Fruit fly (Drosophila melanogaster) whole organism, embryonic: Measurements from ENCODE around the gene Syp.

ENCODE experiments used
- Adf1 ChIP-seq: fragments of 200-800 bp; sonication (Bioruptor generic); IDR thresholded peaks from 2 replicates; pipeline ENCODE4 v1.3.6; 2022; ENCODE audit warnings: missing biosample characterization, missing genetic modification characterization
- Atf6 ChIP-seq: fragments of 200-800 bp; sonication (Bioruptor generic); IDR thresholded peaks from 2 replicates; pipeline ENCODE4 v1.3.6; 2022; ENCODE audit warnings: missing biosample characterization, missing genetic modification characterization
- BEAF-32 ChIP-seq: fragments of 200-800 bp; sonication (Bioruptor generic); optimal IDR thresholded peaks from 3 replicates; lab custom pipeline; 2017; ENCODE audit warnings: missing biosample characterization, missing genetic modification characterization, mild to moderate bottlenecking, moderate library complexity, missing genetic modification reagents
- CG10565 ChIP-seq: fragments of 200-800 bp; sonication (Bioruptor generic); optimal IDR thresholded peaks from 3 replicates; lab custom pipeline; 2016; ENCODE audit warnings: missing biosample characterization, mild to moderate bottlenecking, missing genetic modification characterization
- CG11695 ChIP-seq: fragments of 200-800 bp; sonication (Bioruptor generic); IDR thresholded peaks from 3 replicates; pipeline ENCODE4 v1.3.6; 2022; ENCODE audit warnings: missing biosample characterization, missing genetic modification characterization
- CG13287 ChIP-seq: fragments of 200-800 bp; sonication (Bioruptor generic); IDR thresholded peaks from 2 replicates; pipeline ENCODE4 v1.3.6; 2022; ENCODE audit warnings: missing biosample characterization, missing genetic modification characterization; ENCODE audit not compliant: partially characterized antibody
- CG16779 ChIP-seq: fragments of 200-800 bp; sonication (Bioruptor generic); IDR thresholded peaks from 2 replicates; pipeline ENCODE4 v1.3.6; 2022; ENCODE audit warnings: missing biosample characterization, missing genetic modification characterization
- CG17359 ChIP-seq: fragments of 200-800 bp; sonication (Bioruptor generic); optimal IDR thresholded peaks from 3 replicates; lab custom pipeline; 2018; ENCODE audit warnings: missing biosample characterization, mild to moderate bottlenecking, missing genetic modification characterization, moderate library complexity
- CG18476 ChIP-seq: fragments of 200-800 bp; sonication (Bioruptor generic); optimal IDR thresholded peaks from 2 replicates; lab custom pipeline; 2016; ENCODE audit warnings: missing biosample characterization, mild to moderate bottlenecking, missing genetic modification characterization
- CG18619 ChIP-seq: fragments of 200-800 bp; sonication (Bioruptor generic); optimal IDR thresholded peaks from 3 replicates; lab custom pipeline; 2017; ENCODE audit warnings: missing biosample characterization, mild to moderate bottlenecking, missing genetic modification characterization
- CG18764 ChIP-seq: fragments of 200-800 bp; sonication (Bioruptor generic); optimal IDR thresholded peaks from 3 replicates; lab custom pipeline; 2016; ENCODE audit warnings: missing biosample characterization, missing genetic modification characterization
- CG2116 ChIP-seq: fragments of 200-800 bp; sonication (Bioruptor generic); optimal IDR thresholded peaks from 3 replicates; lab custom pipeline; 2018; ENCODE audit warnings: missing biosample characterization, mild to moderate bottlenecking, missing genetic modification characterization
- CG30403 ChIP-seq: fragments of 200-800 bp; sonication (Bioruptor generic); optimal IDR thresholded peaks from 3 replicates; lab custom pipeline; 2016; ENCODE audit warnings: missing biosample characterization, missing genetic modification characterization
- CG31441 ChIP-seq: fragments of 200-800 bp; sonication (Bioruptor generic); IDR thresholded peaks from 2 replicates; pipeline ENCODE4 v1.3.6; 2022; ENCODE audit warnings: missing biosample characterization, missing genetic modification characterization
- CG4820 ChIP-seq: fragments of 200-800 bp; sonication (Bioruptor generic); optimal IDR thresholded peaks from 3 replicates; lab custom pipeline; 2016; ENCODE audit warnings: missing biosample characterization, missing genetic modification characterization
- CG5953 ChIP-seq: fragments of 200-800 bp; sonication (Bioruptor generic); IDR thresholded peaks from 2 replicates; pipeline ENCODE4 v1.3.6; 2022; ENCODE audit warnings: missing biosample characterization, missing genetic modification characterization
- CG9817 ChIP-seq: fragments of 200-800 bp; sonication (Bioruptor generic); optimal IDR thresholded peaks from 2 replicates; lab custom pipeline; 2018; ENCODE audit warnings: missing biosample characterization, mild to moderate bottlenecking, missing genetic modification characterization, moderate library complexity
- CG9876 ChIP-seq: fragments of 200-800 bp; sonication (Bioruptor generic); optimal IDR thresholded peaks from 2 replicates; lab custom pipeline; 2016; ENCODE audit warnings: missing biosample characterization, missing genetic modification characterization
- Doc3 ChIP-seq: fragments of 200-800 bp; sonication (Bioruptor generic); IDR thresholded peaks from 3 replicates; pipeline ENCODE4 v1.3.6; 2022; ENCODE audit warnings: missing biosample characterization, missing genetic modification characterization; ENCODE audit not compliant: partially characterized antibody
- Dp ChIP-seq: fragments of 200-800 bp; sonication (Bioruptor generic); optimal IDR thresholded peaks from 2 replicates; lab custom pipeline; 2018; ENCODE audit warnings: missing biosample characterization, mild to moderate bottlenecking, missing genetic modification characterization, moderate library complexity
- Fer2 ChIP-seq: fragments of 200-800 bp; sonication (Bioruptor generic); optimal IDR thresholded peaks from 2 replicates; lab custom pipeline; 2018; ENCODE audit warnings: missing biosample characterization, mild to moderate bottlenecking, missing genetic modification characterization, moderate library complexity
- Fer3 ChIP-seq: fragments of 200-800 bp; sonication (Bioruptor generic); optimal IDR thresholded peaks from 2 replicates; lab custom pipeline; 2018; ENCODE audit warnings: missing biosample characterization, mild to moderate bottlenecking, missing genetic modification characterization, moderate library complexity
- Sry-β ChIP-seq: fragments of 200-800 bp; sonication (Bioruptor generic); optimal IDR thresholded peaks from 2 replicates; lab custom pipeline; 2018; ENCODE audit warnings: missing biosample characterization, mild to moderate bottlenecking, missing genetic modification characterization, moderate library complexity
- Sry-δ ChIP-seq: fragments of 200-800 bp; sonication (Bioruptor generic); optimal IDR thresholded peaks from 2 replicates; lab custom pipeline; 2016; ENCODE audit warnings: missing biosample characterization, missing genetic modification characterization
- Usf ChIP-seq: fragments of 200-800 bp; sonication (Bioruptor generic); optimal IDR thresholded peaks from 2 replicates; lab custom pipeline; 2017; ENCODE audit warnings: missing genotype, missing biosample characterization, missing genetic modification characterization
- YL-1 ChIP-seq: fragments of 200-800 bp; sonication (Bioruptor generic); optimal IDR thresholded peaks from 3 replicates; lab custom pipeline; 2017; ENCODE audit warnings: missing biosample characterization, mild to moderate bottlenecking, missing genetic modification characterization
- ap ChIP-seq: fragments of 200-800 bp; sonication (Bioruptor generic); IDR thresholded peaks from 2 replicates; pipeline ENCODE4 v1.3.6; 2022; ENCODE audit warnings: missing biosample characterization, missing genetic modification characterization
- ase ChIP-seq: fragments of 200-800 bp; sonication (Bioruptor generic); IDR thresholded peaks from 3 replicates; pipeline ENCODE4 v1.3.6; 2022; ENCODE audit warnings: missing biosample characterization, missing genetic modification characterization
- ato ChIP-seq: fragments of 200-800 bp; sonication (Bioruptor generic); IDR thresholded peaks from 2 replicates; pipeline ENCODE4 v1.3.6; 2022; ENCODE audit warnings: missing biosample characterization, missing genetic modification characterization; ENCODE audit not compliant: partially characterized antibody
- chm ChIP-seq: fragments of 200-800 bp; sonication (Bioruptor generic); IDR thresholded peaks from 2 replicates; pipeline ENCODE4 v1.3.6; 2022; ENCODE audit warnings: missing biosample characterization, missing genetic modification characterization
- crc ChIP-seq: fragments of 200-800 bp; sonication (Bioruptor generic); optimal IDR thresholded peaks from 2 replicates; lab custom pipeline; 2016; ENCODE audit warnings: missing biosample characterization, missing genetic modification characterization
- gsb ChIP-seq: fragments of 200-800 bp; sonication (Bioruptor generic); IDR thresholded peaks from 2 replicates; pipeline ENCODE4 v1.3.6; 2022; ENCODE audit warnings: missing biosample characterization, missing genetic modification characterization
- inv ChIP-seq: fragments of 200-800 bp; sonication (Bioruptor generic); IDR thresholded peaks from 2 replicates; pipeline ENCODE4 v1.3.6; 2022; ENCODE audit warnings: missing biosample characterization, missing genetic modification characterization; ENCODE audit not compliant: partially characterized antibody
- klu ChIP-seq: fragments of 200-800 bp; sonication (Bioruptor generic); IDR thresholded peaks from 2 replicates; pipeline ENCODE4 v1.3.6; 2022; ENCODE audit warnings: missing biosample characterization, missing genetic modification characterization
- knrl ChIP-seq: fragments of 200-800 bp; sonication (Bioruptor generic); IDR thresholded peaks from 3 replicates; pipeline ENCODE4 v1.3.6; 2022; ENCODE audit warnings: missing biosample characterization, missing genetic modification characterization; ENCODE audit not compliant: partially characterized antibody
- maf-S ChIP-seq: fragments of 200-800 bp; sonication (Bioruptor generic); optimal IDR thresholded peaks from 2 replicates; lab custom pipeline; 2016; ENCODE audit warnings: missing biosample characterization, missing genetic modification characterization
- mirr ChIP-seq: fragments of 200-800 bp; sonication (Bioruptor generic); optimal IDR thresholded peaks from 3 replicates; lab custom pipeline; 2018; ENCODE audit warnings: missing biosample characterization, mild to moderate bottlenecking, missing genetic modification characterization
- nom ChIP-seq: fragments of 200-800 bp; sonication (Bioruptor generic); optimal IDR thresholded peaks from 2 replicates; lab custom pipeline; 2017; ENCODE audit warnings: missing biosample characterization, missing genetic modification characterization, mild to moderate bottlenecking, moderate library complexity, missing genetic modification reagents
- prd ChIP-seq, 3 experiments: fragments of >200 bp in 2 of 3; fragments of 200-800 bp in 1 of 3; sonication (Bioruptor generic) in 1 of 3; optimal IDR thresholded peaks in 2 of 3; IDR thresholded peaks in 1 of 3; 2 replicates in 2 of 3; 3 replicates in 1 of 3; pipeline versions ENCODE4 v1.3.6 to Lab custom; 2017 to 2022; ENCODE audit warnings: missing biosample characterization in 1 of 3, missing genetic modification characterization in 1 of 3
- pum ChIP-seq: fragments of 200-800 bp; sonication (Bioruptor generic); optimal IDR thresholded peaks from 2 replicates; lab custom pipeline; 2016; ENCODE audit warnings: missing biosample characterization, missing genetic modification characterization
- row ChIP-seq: fragments of 200-800 bp; sonication (Bioruptor generic); IDR thresholded peaks from 3 replicates; pipeline ENCODE4 v1.3.6; 2022; ENCODE audit warnings: missing biosample characterization, missing genetic modification characterization
- schlank ChIP-seq: fragments of 200-800 bp; sonication (Bioruptor generic); optimal IDR thresholded peaks from 2 replicates; lab custom pipeline; 2018; ENCODE audit warnings: missing biosample characterization, mild to moderate bottlenecking, missing genetic modification characterization
- seq ChIP-seq: fragments of 200-800 bp; sonication (Bioruptor generic); IDR thresholded peaks from 2 replicates; pipeline ENCODE4 v1.3.6; 2022; ENCODE audit warnings: missing biosample characterization, missing genetic modification characterization
- shn ChIP-seq: fragments of 200-800 bp; sonication (Bioruptor generic); optimal IDR thresholded peaks from 3 replicates; lab custom pipeline; 2016; ENCODE audit warnings: missing biosample characterization, missing genetic modification characterization
- sim ChIP-seq: fragments of 200-800 bp; sonication (Bioruptor generic); IDR thresholded peaks from 2 replicates; pipeline ENCODE4 v1.3.6; 2022; ENCODE audit warnings: missing biosample characterization, missing genetic modification characterization
- sna ChIP-seq: fragments of 200-800 bp; sonication (Bioruptor generic); IDR thresholded peaks from 2 replicates; pipeline ENCODE4 v1.3.6; 2022; ENCODE audit warnings: missing biosample characterization, missing genetic modification characterization; ENCODE audit not compliant: partially characterized antibody
- tin ChIP-seq: fragments of 200-800 bp; sonication (Bioruptor generic); optimal IDR thresholded peaks from 3 replicates; lab custom pipeline; 2016; ENCODE audit warnings: missing biosample characterization, missing genetic modification characterization
- zen ChIP-seq: fragments of 200-800 bp; sonication (Bioruptor generic); optimal IDR thresholded peaks from 3 replicates; lab custom pipeline; 2018; ENCODE audit warnings: missing biosample characterization, mild to moderate bottlenecking, missing genetic modification characterization, moderate library complexity
- zen2 ChIP-seq: fragments of 200-800 bp; sonication (Bioruptor generic); IDR thresholded peaks from 3 replicates; pipeline ENCODE4 v1.3.6; 2022; ENCODE audit warnings: missing biosample characterization, missing genetic modification characterization; ENCODE audit not compliant: partially characterized antibody

The Syp gene

dm6 chr3R:20762175-20762795 is 5.8 kb downstream of the Syp start, which contains the start of gene CG31195 (continued):
- TF ChIP-seq sim (GFP tag; lab: Robert Waterston, UW) (no peak), ase (no peak), CG11695 (GFP tag; lab: Robert Waterston, UW) (no peak), maf-S (no peak), CG17359 (no peak), CG9817 (no peak), Dp (peak; percentile 62), Usf (GFP tag; lab: Kevin White, UChicago) (no peak), klu (GFP tag; lab: Robert Waterston, UW) (no peak), Adf1 (GFP tag; lab: Robert Waterston, UW) (no peak), BEAF-32 (GFP tag; lab: Kevin White, UChicago) (peak; percentile 78), zen (tag; lab: Kevin White, UChicago) (peak; percentile 67), CG5953 (GFP tag; lab: Robert Waterston, UW) (no peak), CG4820 (GFP tag; lab: Kevin White, UChicago) (peak; percentile 12), CG18619 (GFP tag; lab: Kevin White, UChicago) (no peak), pum (GFP tag; lab: Kevin White, UChicago) (no peak), gsb (GFP tag; lab: Robert Waterston, UW) (no peak), shn (GFP tag; lab: Kevin White, UChicago) (no peak), sna (GFP tag; lab: Robert Waterston, UW) (peak; percentile 75), CG2116 (GFP tag; lab: Kevin White, UChicago) (peak; percentile 83), schlank (tag; lab: Kevin White, UChicago) (no peak), CG13287 (GFP tag; lab: Robert Waterston, UW) (peak; percentile 84), knrl (GFP tag; lab: Robert Waterston, UW) (peak; percentile 72), Sry-δ (peak; percentile 83), YL-1 (GFP tag; lab: Kevin White, UChicago) (peak; percentile 53), prd (optimal IDR thresholded peaks at IDR 0.05; lab: Kevin White, UChicago) (no peak), prd (GFP tag; IDR thresholded peaks at IDR 0.05; lab: Robert Waterston, UW) (no peak), ap (GFP tag; lab: Robert Waterston, UW) (no peak), Fer3 (no peak), mirr (GFP tag; lab: Kevin White, UChicago) (no peak), CG18476 (peak; percentile 13), inv (GFP tag; lab: Robert Waterston, UW) (peak; percentile 64), CG31441 (no peak), Fer2 (tag; lab: Kevin White, UChicago) (no peak), Doc3 (GFP tag; lab: Robert Waterston, UW) (peak; percentile 79), Atf6 (no peak), CG30403 (GFP tag; lab: Kevin White, UChicago) (peak; percentile 44), CG10565 (GFP tag; lab: Kevin White, UChicago) (no peak), CG16779 (no peak), CG9876 (no peak), CG18764 (GFP tag; lab: Kevin White, UChicago) (no peak), zen2 (GFP tag; lab: Robert Waterston, UW) (peak; percentile 76), Sry-β (GFP tag; lab: Kevin White, UChicago) (peak; percentile 47), nom (no peak), tin (GFP tag; lab: Kevin White, UChicago) (peak; percentile 9), seq (no peak), row (GFP tag; lab: Robert Waterston, UW) (peak; percentile 58), chm (GFP tag; lab: Robert Waterston, UW) (no peak), ato (GFP tag; lab: Robert Waterston, UW) (peak; percentile 52; the same call in 1 of the 2 replicates), crc (no peak)
